Worm (Caenorhabditis elegans) whole organism, L1 larva: ENCODE data around the gene nhr-72.

ENCODE experiments used
- aha-1 ChIP-seq: fragments of 150-350 bp; optimal IDR thresholded peaks from 2 replicates; lab custom pipeline; 2014; ENCODE audit warnings: missing biosample characterization, missing genetic modification characterization
- hlh-4 ChIP-seq: sonication (generic microtip); optimal IDR thresholded peaks from 2 replicates; lab custom pipeline; 2016; ENCODE audit warnings: mild to moderate bottlenecking, missing genetic modification characterization, missing compliant biosample characterization
- irx-1 ChIP-seq: sonication (generic microtip); optimal IDR thresholded peaks from 2 replicates; lab custom pipeline; 2016; ENCODE audit warnings: missing genetic modification characterization, missing compliant biosample characterization
- mdl-1 ChIP-seq, 2 experiments: fragments of 150-350 bp; optimal IDR thresholded peaks; 2 replicates each; lab custom pipeline; 2014 to 2017; ENCODE audit warnings: missing biosample characterization in 2 of 2, missing genetic modification characterization in 2 of 2, inconsistent platforms in 1 of 2
- mep-1 ChIP-seq: fragments of 150-350 bp; optimal IDR thresholded peaks from 2 replicates; lab custom pipeline; 2014; ENCODE audit warnings: missing biosample characterization, missing genetic modification characterization
- sptf-1 ChIP-seq: fragments of 150-350 bp; optimal IDR thresholded peaks from 2 replicates; lab custom pipeline; 2014; ENCODE audit warnings: missing biosample characterization, missing genetic modification characterization
- tbx-2 ChIP-seq: sonication (generic microtip); optimal IDR thresholded peaks from 2 replicates; lab custom pipeline; 2016; ENCODE audit warnings: missing genetic modification characterization, missing compliant biosample characterization
- zag-1 ChIP-seq: fragments of 150-350 bp; optimal IDR thresholded peaks from 2 replicates; lab custom pipeline; 2014; ENCODE audit warnings: missing biosample characterization, missing genetic modification characterization

DNA sequence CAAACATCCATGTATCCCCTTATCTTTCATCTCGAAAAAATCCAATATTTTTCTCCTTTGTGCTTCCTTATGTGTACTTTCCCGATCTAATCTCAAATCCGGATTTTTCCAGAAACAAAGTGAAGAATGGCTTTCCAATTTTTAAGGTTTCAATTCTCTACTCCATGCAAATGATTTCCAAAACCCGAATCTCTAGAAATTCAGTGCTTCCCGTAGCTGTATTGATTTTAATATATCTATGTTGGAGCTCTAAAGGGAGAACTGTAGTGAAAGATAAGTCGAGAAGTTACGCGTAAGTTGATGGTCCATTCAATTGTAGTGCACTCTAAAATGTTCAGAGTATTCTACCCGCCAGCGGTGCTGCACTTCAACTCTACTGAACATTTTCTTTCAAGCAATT is 11.0 kb downstream of the nhr-72 start, which contains the start of gene C17A2.4:
- TF ChIP-seq tbx-2 (tag; lab: Kevin White, UChicago) (no peak), aha-1 (tag; lab: Kevin White, UChicago) (no peak), irx-1 (tag; lab: Kevin White, UChicago) (no peak), sptf-1 (tag; lab: Kevin White, UChicago) (no peak), hlh-4 (tag; lab: Kevin White, UChicago) (no peak), zag-1 (tag; lab: Kevin White, UChicago) (no peak), mdl-1 (tag; optimal IDR thresholded peaks at IDR 0.05; lab: Kevin White, UChicago) (no peak), mep-1 (tag; lab: Kevin White, UChicago) (no peak)
